Fruit fly (Drosophila melanogaster) whole organism, embryonic: ENCODE results near the gene CG31832.

Experiments used
- BEAF-32 ChIP-seq: fragments of 200-800 bp; sonication (Bioruptor generic); optimal IDR thresholded peaks from 3 replicates; lab custom pipeline; 2017; ENCODE audit warnings: missing biosample characterization, missing genetic modification characterization, mild to moderate bottlenecking, moderate library complexity, missing genetic modification reagents
- Bdp1 ChIP-seq: fragments of 200-800 bp; sonication (Bioruptor generic); optimal IDR thresholded peaks from 3 replicates; lab custom pipeline; 2016; ENCODE audit warnings: missing biosample characterization, missing genetic modification characterization
- Blimp-1 ChIP-seq: fragments of 200-800 bp; sonication (Bioruptor generic); optimal IDR thresholded peaks from 3 replicates; lab custom pipeline; 2018; ENCODE audit warnings: missing biosample characterization, missing genetic modification characterization, mild to moderate bottlenecking, moderate library complexity, missing genetic modification reagents
- CG11085 ChIP-seq: fragments of 200-800 bp; sonication (Bioruptor generic); IDR thresholded peaks from 2 replicates; pipeline ENCODE4 v1.3.6; 2022; ENCODE audit warnings: missing biosample characterization, missing genetic modification characterization
- CG11456 ChIP-seq: fragments of 200-800 bp; sonication (Bioruptor generic); IDR thresholded peaks from 3 replicates; pipeline ENCODE4 v1.3.6; 2022; ENCODE audit warnings: missing biosample characterization, missing genetic modification characterization
- CG12071 ChIP-seq: fragments of 200-800 bp; sonication (Bioruptor generic); optimal IDR thresholded peaks from 3 replicates; lab custom pipeline; 2018; ENCODE audit warnings: missing biosample characterization, mild to moderate bottlenecking, missing genetic modification characterization
- CG12155 ChIP-seq: fragments of 200-800 bp; sonication (Bioruptor generic); optimal IDR thresholded peaks from 3 replicates; lab custom pipeline; 2016; ENCODE audit warnings: missing biosample characterization, missing genetic modification characterization
- CG12391 ChIP-seq: fragments of 200-800 bp; sonication (Bioruptor generic); optimal IDR thresholded peaks from 3 replicates; lab custom pipeline; 2018; ENCODE audit warnings: missing biosample characterization, mild to moderate bottlenecking, missing genetic modification characterization, moderate library complexity
- CG14860 ChIP-seq: fragments of 200-800 bp; sonication (Bioruptor generic); IDR thresholded peaks from 3 replicates; pipeline ENCODE4 v1.3.6; 2022; ENCODE audit warnings: missing biosample characterization, missing genetic modification characterization; ENCODE audit not compliant: partially characterized antibody
- CG16813 ChIP-seq: fragments of 200-800 bp; sonication (Bioruptor generic); IDR thresholded peaks from 3 replicates; pipeline ENCODE4 v1.3.6; 2022; ENCODE audit warnings: missing biosample characterization, missing genetic modification characterization; ENCODE audit not compliant: partially characterized antibody
- CG17361 ChIP-seq: fragments of 200-800 bp; sonication (Bioruptor generic); IDR thresholded peaks from 3 replicates; pipeline ENCODE4 v1.3.6; 2022; ENCODE audit warnings: missing biosample characterization, missing genetic modification characterization
- CG34376 ChIP-seq: fragments of 200-800 bp; sonication (Bioruptor generic); optimal IDR thresholded peaks from 2 replicates; lab custom pipeline; 2018; ENCODE audit warnings: missing biosample characterization, mild to moderate bottlenecking, missing genetic modification characterization
- CG3838 ChIP-seq: fragments of 200-800 bp; sonication (Bioruptor generic); optimal IDR thresholded peaks from 3 replicates; lab custom pipeline; 2016; ENCODE audit warnings: missing biosample characterization, missing genetic modification characterization
- CG4360 ChIP-seq: fragments of 200-800 bp; sonication (Bioruptor generic); IDR thresholded peaks from 2 replicates; pipeline ENCODE4 v1.3.6; 2022; ENCODE audit warnings: missing biosample characterization, missing genetic modification characterization
- CG6175 ChIP-seq: fragments of 200-800 bp; sonication (Bioruptor generic); IDR thresholded peaks from 3 replicates; pipeline ENCODE4 v1.3.6; 2022; ENCODE audit warnings: missing biosample characterization, missing genetic modification characterization
- CG8290 ChIP-seq, 3 experiments: fragments of 200-800 bp; sonication (Bioruptor generic); optimal IDR thresholded peaks; 2 replicates each; lab custom pipeline; 2016 to 2019; ENCODE audit warnings: missing biosample characterization in 3 of 3, missing genetic modification characterization in 3 of 3, mild to moderate bottlenecking in 2 of 3, moderate library complexity in 1 of 3
- CkIIα-i1 ChIP-seq: fragments of 200-800 bp; sonication (Bioruptor generic); IDR thresholded peaks from 2 replicates; pipeline ENCODE4 v1.3.6; 2022; ENCODE audit warnings: missing biosample characterization, missing genetic modification characterization
- Deaf1 ChIP-seq: fragments of 200-800 bp; optimal IDR thresholded peaks from 3 replicates; lab custom pipeline; 2019; ENCODE audit warnings: missing biosample characterization, mild to moderate bottlenecking, missing genetic modification characterization, moderate library complexity
- Doc2 ChIP-seq: fragments of 200-800 bp; sonication (Bioruptor generic); IDR thresholded peaks from 2 replicates; pipeline ENCODE4 v1.3.6; 2022; ENCODE audit warnings: missing biosample characterization, missing genetic modification characterization
- Hmx ChIP-seq: fragments of 200-800 bp; sonication (Bioruptor generic); optimal IDR thresholded peaks from 2 replicates; lab custom pipeline; 2016; ENCODE audit warnings: missing biosample characterization, missing genetic modification characterization
- MTF-1 ChIP-seq: fragments of 200-800 bp; sonication (Bioruptor generic); optimal IDR thresholded peaks from 2 replicates; lab custom pipeline; 2018; ENCODE audit warnings: missing biosample characterization, mild to moderate bottlenecking, missing genetic modification characterization, borderline replicate concordance
- Med ChIP-seq: fragments of 200-800 bp; sonication (Bioruptor generic); peaks from one replicate; lab custom pipeline; 2016; ENCODE audit warnings: missing biosample characterization, missing genetic modification characterization, mild to moderate bottlenecking, inconsistent platforms, moderate library complexity
- NC2β ChIP-seq: fragments of 200-800 bp; sonication (Bioruptor generic); optimal IDR thresholded peaks from 2 replicates; lab custom pipeline; 2016; ENCODE audit warnings: missing biosample characterization, missing genetic modification characterization
- Neu2 ChIP-seq: fragments of 200-800 bp; sonication (Bioruptor generic); optimal IDR thresholded peaks from 3 replicates; lab custom pipeline; 2016; ENCODE audit warnings: missing biosample characterization, missing genetic modification characterization, borderline replicate concordance
- Nf-YB ChIP-seq: fragments of 200-800 bp; sonication (Bioruptor generic); optimal IDR thresholded peaks from 3 replicates; lab custom pipeline; 2019; ENCODE audit warnings: missing biosample characterization, mild to moderate bottlenecking, missing genetic modification characterization, moderate library complexity
- Oaz ChIP-seq: fragments of 200-800 bp; sonication (Bioruptor generic); IDR thresholded peaks from 2 replicates; pipeline ENCODE4 v1.3.6; 2022; ENCODE audit warnings: missing biosample characterization, missing genetic modification characterization
- PHDP ChIP-seq: fragments of 200-800 bp; sonication (Bioruptor generic); optimal IDR thresholded peaks from 3 replicates; lab custom pipeline; 2018; ENCODE audit warnings: missing biosample characterization, mild to moderate bottlenecking, missing genetic modification characterization, moderate library complexity
- TFAM ChIP-seq: fragments of 200-800 bp; sonication (Bioruptor generic); optimal IDR thresholded peaks from 2 replicates; lab custom pipeline; 2017; ENCODE audit warnings: missing biosample characterization, missing genetic modification characterization, inconsistent platforms
- bigmax ChIP-seq: fragments of 200-800 bp; sonication (Bioruptor generic); optimal IDR thresholded peaks from 2 replicates; lab custom pipeline; 2018; ENCODE audit warnings: missing biosample characterization, mild to moderate bottlenecking, missing genetic modification characterization
- caup ChIP-seq: fragments of 200-800 bp; sonication (Bioruptor generic); optimal IDR thresholded peaks from 3 replicates; lab custom pipeline; 2017; ENCODE audit warnings: missing biosample characterization, mild to moderate bottlenecking, missing genetic modification characterization, moderate library complexity; ENCODE audit not compliant: severe bottlenecking
- crp ChIP-seq, 2 experiments: fragments of 200-800 bp; sonication (Bioruptor generic); optimal IDR thresholded peaks; 2 replicates in 1 of 2; 3 replicates in 1 of 2; lab custom pipeline; 2017; ENCODE audit warnings: missing biosample characterization in 2 of 2, missing genetic modification characterization in 2 of 2, mild to moderate bottlenecking in 1 of 2, moderate library complexity in 1 of 2
- dmrt11E ChIP-seq: fragments of 200-800 bp; sonication (Bioruptor generic); optimal IDR thresholded peaks from 3 replicates; lab custom pipeline; 2018; ENCODE audit warnings: missing biosample characterization, mild to moderate bottlenecking, missing genetic modification characterization, moderate library complexity
- esg ChIP-seq: fragments of 200-800 bp; sonication (Bioruptor generic); conservative IDR thresholded peaks from 2 replicates; pipeline ENCODE4 v1.3.6; 2022; ENCODE audit warnings: missing biosample characterization, missing genetic modification characterization
- fd64A ChIP-seq: fragments of 200-800 bp; sonication (Bioruptor generic); optimal IDR thresholded peaks from 3 replicates; lab custom pipeline; 2018; ENCODE audit warnings: missing biosample characterization, mild to moderate bottlenecking, missing genetic modification characterization
- fd96Cb ChIP-seq: fragments of 200-800 bp; sonication (Bioruptor generic); optimal IDR thresholded peaks from 2 replicates; lab custom pipeline; 2018; ENCODE audit warnings: missing biosample characterization, mild to moderate bottlenecking, missing genetic modification characterization, moderate library complexity
- gcm ChIP-seq: fragments of 200-800 bp; sonication (Bioruptor generic); optimal IDR thresholded peaks from 2 replicates; lab custom pipeline; 2019; ENCODE audit warnings: missing biosample characterization, mild to moderate bottlenecking, missing genetic modification characterization, moderate library complexity
- grau ChIP-seq: fragments of 200-800 bp; optimal IDR thresholded peaks from 3 replicates; lab custom pipeline; 2019; ENCODE audit warnings: missing biosample characterization, mild to moderate bottlenecking, missing genetic modification characterization, moderate library complexity
- ham ChIP-seq: fragments of 200-800 bp; sonication (Bioruptor generic); IDR thresholded peaks from 2 replicates; pipeline ENCODE4 v1.3.6; 2022; ENCODE audit warnings: missing biosample characterization, missing genetic modification characterization
- ind ChIP-seq: fragments of 200-800 bp; sonication (Bioruptor generic); optimal IDR thresholded peaks from 3 replicates; lab custom pipeline; 2016; ENCODE audit warnings: missing biosample characterization, missing genetic modification characterization
- pnt ChIP-seq: fragments of 200-800 bp; sonication (Bioruptor generic); optimal IDR thresholded peaks from 3 replicates; lab custom pipeline; 2016; ENCODE audit warnings: missing biosample characterization, missing genetic modification characterization
- pzg ChIP-seq: fragments of 200-800 bp; sonication (Bioruptor generic); optimal IDR thresholded peaks from 3 replicates; lab custom pipeline; 2018; ENCODE audit warnings: missing biosample characterization, mild to moderate bottlenecking, missing genetic modification characterization, moderate library complexity
- ranshi ChIP-seq: fragments of 200-800 bp; sonication (Bioruptor generic); IDR thresholded peaks from 2 replicates; pipeline ENCODE4 v1.3.6; 2022; ENCODE audit warnings: missing biosample characterization, missing genetic modification characterization
- sd ChIP-seq: fragments of 200-800 bp; sonication (Bioruptor generic); optimal IDR thresholded peaks from 3 replicates; lab custom pipeline; 2018; ENCODE audit warnings: missing biosample characterization, mild to moderate bottlenecking, missing genetic modification characterization, moderate library complexity
- sim ChIP-seq: fragments of 200-800 bp; sonication (Bioruptor generic); IDR thresholded peaks from 2 replicates; pipeline ENCODE4 v1.3.6; 2022; ENCODE audit warnings: missing biosample characterization, missing genetic modification characterization
- sob ChIP-seq: fragments of 200-800 bp; sonication (Bioruptor generic); IDR thresholded peaks from 2 replicates; pipeline ENCODE4 v1.3.6; 2022; ENCODE audit warnings: missing biosample characterization, missing genetic modification characterization
- sqz ChIP-seq: fragments of 200-800 bp; sonication (Bioruptor generic); optimal IDR thresholded peaks from 3 replicates; lab custom pipeline; 2018; ENCODE audit warnings: missing biosample characterization, mild to moderate bottlenecking, missing genetic modification characterization
- stc ChIP-seq: fragments of 200-800 bp; sonication (Bioruptor generic); IDR thresholded peaks from 2 replicates; pipeline ENCODE4 v1.3.6; 2022; ENCODE audit warnings: missing biosample characterization, missing genetic modification characterization
- tna ChIP-seq: fragments of 200-800 bp; sonication (Bioruptor generic); IDR thresholded peaks from 2 replicates; pipeline ENCODE4 v1.3.6; 2022; ENCODE audit warnings: missing biosample characterization, missing genetic modification characterization; ENCODE audit not compliant: partially characterized antibody
- unpg ChIP-seq: fragments of 200-800 bp; sonication (Bioruptor generic); optimal IDR thresholded peaks from 3 replicates; lab custom pipeline; 2018; ENCODE audit warnings: missing biosample characterization, mild to moderate bottlenecking, missing genetic modification characterization, moderate library complexity

CG31832 gene

dm6 chr2L:15009703-15010102 is 21.8 kb downstream of the CG31832 start, which contains the start of the genes THG and Rnmt (continued):
- no peak for TF ChIP-seq CG4360 (GFP tag; lab: Robert Waterston, UW)
- TF ChIP-seq Med (GFP tag; lab: Kevin White, UChicago), result peak; percentile 95
- peak; percentile 63 for TF ChIP-seq fd96Cb (tag; lab: Kevin White, UChicago)
- peak; percentile 46; the same call in 1 of the 2 replicates for TF ChIP-seq ham (GFP tag; lab: Robert Waterston, UW)
- TF ChIP-seq stc (GFP tag; lab: Robert Waterston, UW), result peak; percentile 61
- TF ChIP-seq CG6175 (GFP tag; lab: Robert Waterston, UW), result peak; percentile 71
- peak; percentile 84 for TF ChIP-seq BEAF-32
- TF ChIP-seq Neu2 (GFP tag; lab: Kevin White, UChicago), result no peak
- peak; percentile 92 for TF ChIP-seq CG12391 (tag; lab: Kevin White, UChicago)
- peak; percentile 88 for TF ChIP-seq unpg (GFP tag; lab: Kevin White, UChicago)
- no peak for TF ChIP-seq MTF-1 (GFP tag; lab: Kevin White, UChicago)
- peak; percentile 67 for TF ChIP-seq caup (GFP tag; lab: Kevin White, UChicago)
- peak; percentile 81 for TF ChIP-seq ind (GFP tag; lab: Kevin White, UChicago)
- TF ChIP-seq CG8290 (GFP tag; optimal IDR thresholded peaks at IDR 0.05; lab: Kevin White, UChicago), result peak; percentile 77
- peak; percentile 6 to 58 for TF ChIP-seq CG8290 (tag; optimal IDR thresholded peaks at IDR 0.05; lab: Kevin White, UChicago)
- TF ChIP-seq CG12155 (GFP tag; lab: Kevin White, UChicago), result peak; percentile 84
- no peak for TF ChIP-seq bigmax (GFP tag; lab: Kevin White, UChicago)
- peak; percentile 76 for TF ChIP-seq gcm (GFP tag; lab: Kevin White, UChicago)
- peak; percentile 85 for TF ChIP-seq tna (GFP tag; lab: Robert Waterston, UW)
- TF ChIP-seq ranshi (GFP tag; lab: Robert Waterston, UW), result peak; percentile 75; the same call in 1 of the 2 replicates
- TF ChIP-seq CG16813 (GFP tag; lab: Robert Waterston, UW), result peak; percentile 86
- TF ChIP-seq crp (GFP tag; optimal IDR thresholded peaks at IDR 0.05; lab: Kevin White, UChicago), result peak; percentile 0 to 86
- TF ChIP-seq CG11085, result peak; percentile 79
- TF ChIP-seq CG3838 (GFP tag; lab: Kevin White, UChicago), result peak; percentile 49
- TF ChIP-seq sqz (GFP tag; lab: Kevin White, UChicago), result no peak
- TF ChIP-seq Doc2 (GFP tag; lab: Robert Waterston, UW), result no peak
- no peak for TF ChIP-seq CG12071 (GFP tag; lab: Kevin White, UChicago)
- TF ChIP-seq esg (GFP tag; lab: Robert Waterston, UW), result peak; percentile 80
- peak; percentile 57 for TF ChIP-seq Oaz (GFP tag; lab: Robert Waterston, UW)
- peak; percentile 57; the same call in 1 of the 2 replicates for TF ChIP-seq CkIIα-i1
- peak; percentile 28 for TF ChIP-seq Bdp1
- peak; percentile 56 for TF ChIP-seq Deaf1 (tag; lab: Kevin White, UChicago)
- TF ChIP-seq CG17361 (GFP tag; lab: Robert Waterston, UW), result peak; percentile 78
- peak; percentile 85 for TF ChIP-seq CG11456 (GFP tag; lab: Robert Waterston, UW)
- TF ChIP-seq CG14860 (GFP tag; lab: Robert Waterston, UW), result peak; percentile 84
- peak; percentile 41 for TF ChIP-seq pnt
- TF ChIP-seq TFAM (GFP tag; lab: Kevin White, UChicago), result no peak
- peak; percentile 60 for TF ChIP-seq Nf-YB (GFP tag; lab: Kevin White, UChicago)
- peak; percentile 88 for TF ChIP-seq NC2β (GFP tag; lab: Kevin White, UChicago)
- peak; percentile 90 for TF ChIP-seq PHDP (tag; lab: Kevin White, UChicago)
- peak; percentile 86 for TF ChIP-seq grau (tag; lab: Kevin White, UChicago)
- TF ChIP-seq fd64A (GFP tag; lab: Kevin White, UChicago), result no peak
- peak; percentile 73 for TF ChIP-seq sim (GFP tag; lab: Robert Waterston, UW)
- TF ChIP-seq pzg, result peak; percentile 54
- peak; percentile 43 for TF ChIP-seq Hmx (GFP tag; lab: Kevin White, UChicago)
- TF ChIP-seq CG34376 (GFP tag; lab: Kevin White, UChicago), result peak; percentile 61
- peak; percentile 89 for TF ChIP-seq sob
- peak; percentile 73 for TF ChIP-seq Blimp-1
- peak; percentile 50 for TF ChIP-seq sd
- peak; percentile 88 for TF ChIP-seq dmrt11E (tag; lab: Kevin White, UChicago)
